Worm (Caenorhabditis elegans) whole organism, mixed stage, embryonic: ENCODE data around the gene clec-32.

Experiments
- lsy-2 ChIP-seq: fragments of 150-350 bp; optimal IDR thresholded peaks from 2 replicates; lab custom pipeline; 2014; ENCODE audit warnings: missing biosample characterization, missing genetic modification characterization
- nhr-12 ChIP-seq: fragments of 150-350 bp; optimal IDR thresholded peaks from 2 replicates; lab custom pipeline; 2014; ENCODE audit warnings: missing biosample characterization, missing genetic modification characterization
- unc-39 ChIP-seq: fragments of 150-350 bp; optimal IDR thresholded peaks from 2 replicates; lab custom pipeline; 2014; ENCODE audit warnings: missing biosample characterization, missing genetic modification characterization
- unc-62 ChIP-seq: fragments of 150-350 bp; optimal IDR thresholded peaks from 2 replicates; lab custom pipeline; 2014; ENCODE audit warnings: missing biosample characterization, missing genetic modification reagents, missing genetic modification characterization
- ztf-11 ChIP-seq: fragments of 150-350 bp; optimal IDR thresholded peaks from 2 replicates; lab custom pipeline; 2014; ENCODE audit warnings: missing biosample characterization, missing genetic modification characterization

ce11 chrV:16811841-16812240, 49.8 kb downstream of the clec-32 start:
- no peak for TF ChIP-seq nhr-12 (tag; lab: Kevin White, UChicago)
- no peak for TF ChIP-seq unc-62 (GFP tag; lab: Kevin White, UChicago)
- no peak for TF ChIP-seq unc-39 (tag; lab: Kevin White, UChicago)
- no peak for TF ChIP-seq lsy-2 (tag; lab: Kevin White, UChicago)
- TF ChIP-seq ztf-11 (tag; lab: Kevin White, UChicago) = no peak
